Worm (Caenorhabditis elegans) whole organism, L1 larva: ENCODE results near the gene W02B12.1.

Source experiments
- C04F5.9 ChIP-seq: sonication (generic microtip); optimal IDR thresholded peaks from 2 replicates; lab custom pipeline; 2016; ENCODE audit warnings: missing genetic modification characterization, missing compliant biosample characterization
- F16B12.6 ChIP-seq: fragments of 150-350 bp; optimal IDR thresholded peaks from 2 replicates; lab custom pipeline; 2014; ENCODE audit warnings: missing biosample characterization, missing genetic modification characterization
- aha-1 ChIP-seq: fragments of 150-350 bp; optimal IDR thresholded peaks from 2 replicates; lab custom pipeline; 2014; ENCODE audit warnings: missing biosample characterization, missing genetic modification characterization
- ama-1 ChIP-seq: fragments of 150-350 bp; optimal IDR thresholded peaks from 2 replicates; lab custom pipeline; 2014
- ceh-63 ChIP-seq: fragments of 200-800 bp; sonication (Bioruptor generic); optimal IDR thresholded peaks from 2 replicates; lab custom pipeline; 2018; ENCODE audit warnings: mild to moderate bottlenecking, missing genetic modification characterization, missing compliant biosample characterization
- ceh-88 ChIP-seq: fragments of 200-800 bp; sonication (Bioruptor generic); IDR thresholded peaks from 2 replicates; pipeline ENCODE4 v1.3.6; 2022; ENCODE audit warnings: missing genetic modification characterization, missing compliant biosample characterization
- ces-1 ChIP-seq: fragments of 150-350 bp; optimal IDR thresholded peaks from 2 replicates; lab custom pipeline; 2014; ENCODE audit warnings: missing biosample characterization, missing genetic modification reagents, missing genetic modification characterization
- dpl-1 ChIP-seq, 3 experiments: fragments of 150-350 bp in 2 of 3; sonication (generic microtip) in 1 of 3; optimal IDR thresholded peaks; 2 replicates each; lab custom pipeline; 2014 to 2017; ENCODE audit warnings: missing biosample characterization in 3 of 3, missing genetic modification characterization in 3 of 3, missing genetic modification reagents in 3 of 3
- dsc-1 ChIP-seq: sonication (generic microtip); optimal IDR thresholded peaks from 2 replicates; lab custom pipeline; 2016; ENCODE audit warnings: mild to moderate bottlenecking, missing genetic modification characterization, missing compliant biosample characterization
- efl-1 ChIP-seq, 4 experiments: fragments of 150-350 bp; optimal IDR thresholded peaks in 3 of 4; peaks in 1 of 4; 1 replicate in 1 of 4; 2 replicates in 3 of 4; lab custom pipeline; 2014; ENCODE audit warnings: missing biosample characterization in 2 of 4, missing genetic modification characterization in 2 of 4, missing genetic modification reagents in 2 of 4
- elt-3 ChIP-seq, 6 experiments: fragments of 150-350 bp in 1 of 6; sonication (generic microtip); optimal IDR thresholded peaks; 2 replicates each; lab custom pipeline; 2017 to 2018; ENCODE audit warnings: missing biosample characterization in 6 of 6, missing genetic modification characterization in 6 of 6, inconsistent platforms in 1 of 6
- ets-5 ChIP-seq: fragments of 200-800 bp; sonication (Bioruptor generic); IDR thresholded peaks from 2 replicates; pipeline ENCODE4 v1.3.6; 2022; ENCODE audit warnings: missing genetic modification characterization, missing compliant biosample characterization
- fkh-10 ChIP-seq: sonication (generic microtip); optimal IDR thresholded peaks from 2 replicates; lab custom pipeline; 2017; ENCODE audit warnings: missing biosample characterization, missing genetic modification reagents, missing genetic modification characterization
- fkh-8 ChIP-seq: sonication (generic microtip); optimal IDR thresholded peaks from 2 replicates; lab custom pipeline; 2016; ENCODE audit warnings: mild to moderate bottlenecking, missing genetic modification characterization, missing compliant biosample characterization
- fos-1 ChIP-seq: fragments of 150-350 bp; optimal IDR thresholded peaks from 2 replicates; lab custom pipeline; 2014; ENCODE audit warnings: missing biosample characterization, missing genetic modification characterization
- grh-1 ChIP-seq: fragments of 200-800 bp; sonication (Bioruptor generic); IDR thresholded peaks from 2 replicates; pipeline ENCODE4 v1.3.6; 2022; ENCODE audit warnings: missing genetic modification reagents, missing genetic modification characterization, missing compliant biosample characterization
- hlh-17 ChIP-seq: fragments of 200-800 bp; sonication (Bioruptor generic); optimal IDR thresholded peaks from 2 replicates; lab custom pipeline; 2018; ENCODE audit warnings: missing genetic modification characterization, mild to moderate bottlenecking, missing compliant biosample characterization, moderate library complexity, borderline replicate concordance
- hlh-4 ChIP-seq: sonication (generic microtip); optimal IDR thresholded peaks from 2 replicates; lab custom pipeline; 2016; ENCODE audit warnings: mild to moderate bottlenecking, missing genetic modification characterization, missing compliant biosample characterization
- hpl-2 ChIP-seq: fragments of 150-350 bp; optimal IDR thresholded peaks from 2 replicates; lab custom pipeline; 2014; ENCODE audit warnings: missing biosample characterization, missing genetic modification reagents, missing genetic modification characterization
- jun-1 ChIP-seq: fragments of 150-350 bp; optimal IDR thresholded peaks from 2 replicates; lab custom pipeline; 2014; ENCODE audit warnings: missing biosample characterization, missing genetic modification reagents, missing genetic modification characterization
- lin-39 ChIP-seq: fragments of 150-350 bp; optimal IDR thresholded peaks from 2 replicates; lab custom pipeline; 2014; ENCODE audit warnings: missing biosample characterization, missing genetic modification reagents, missing genetic modification characterization
- lir-3 ChIP-seq: sonication (generic microtip); optimal IDR thresholded peaks from 2 replicates; lab custom pipeline; 2016; ENCODE audit warnings: mild to moderate bottlenecking, missing genetic modification characterization, moderate library complexity, missing compliant biosample characterization; ENCODE audit not compliant: poor library complexity
- lsy-2 ChIP-seq, 2 experiments: fragments of 150-350 bp; optimal IDR thresholded peaks; 2 replicates each; lab custom pipeline; 2014; ENCODE audit warnings: missing biosample characterization in 2 of 2, missing genetic modification characterization in 2 of 2
- mdl-1 ChIP-seq, 2 experiments: fragments of 150-350 bp; optimal IDR thresholded peaks; 2 replicates each; lab custom pipeline; 2014 to 2017; ENCODE audit warnings: missing biosample characterization in 2 of 2, missing genetic modification characterization in 2 of 2, inconsistent platforms in 1 of 2
- nhr-71 ChIP-seq: sonication (generic microtip); optimal IDR thresholded peaks from 2 replicates; lab custom pipeline; 2016; ENCODE audit warnings: mild to moderate bottlenecking, missing genetic modification characterization, moderate library complexity, missing compliant biosample characterization
- nhr-85 ChIP-seq: sonication (generic microtip); peaks from one replicate; lab custom pipeline; 2016; ENCODE audit warnings: missing genetic modification characterization, inconsistent platforms, missing compliant biosample characterization
- pag-3 ChIP-seq: sonication (generic microtip); optimal IDR thresholded peaks from 2 replicates; lab custom pipeline; 2017; ENCODE audit warnings: missing genetic modification characterization, mild to moderate bottlenecking, missing compliant biosample characterization, antibody characterized with exemption, borderline replicate concordance; ENCODE audit not compliant: insufficient read depth
- snpc-4 ChIP-seq: fragments of 150-350 bp; optimal IDR thresholded peaks from 2 replicates; lab custom pipeline; 2014; ENCODE audit warnings: missing biosample characterization, missing genetic modification characterization
- snu-23 ChIP-seq: sonication (generic microtip); optimal IDR thresholded peaks from 2 replicates; lab custom pipeline; 2016; ENCODE audit warnings: missing genetic modification characterization, missing compliant biosample characterization
- sox-4 ChIP-seq: sonication (generic microtip); optimal IDR thresholded peaks from 2 replicates; lab custom pipeline; 2016; ENCODE audit warnings: missing genetic modification characterization, missing compliant biosample characterization
- sptf-1 ChIP-seq: fragments of 150-350 bp; optimal IDR thresholded peaks from 2 replicates; lab custom pipeline; 2014; ENCODE audit warnings: missing biosample characterization, missing genetic modification characterization
- swsn-7 ChIP-seq: sonication (generic microtip); optimal IDR thresholded peaks from 2 replicates; lab custom pipeline; 2016; ENCODE audit warnings: missing genetic modification characterization, missing compliant biosample characterization
- tbx-2 ChIP-seq: sonication (generic microtip); optimal IDR thresholded peaks from 2 replicates; lab custom pipeline; 2016; ENCODE audit warnings: missing genetic modification characterization, missing compliant biosample characterization
- unc-130 ChIP-seq: fragments of 150-350 bp; optimal IDR thresholded peaks from 2 replicates; lab custom pipeline; 2017; ENCODE audit warnings: missing biosample characterization, missing genetic modification characterization, inconsistent platforms
- unc-62 ChIP-seq: fragments of 150-350 bp; optimal IDR thresholded peaks from 2 replicates; lab custom pipeline; 2014; ENCODE audit warnings: missing biosample characterization, missing genetic modification reagents, missing genetic modification characterization
- unc-98 ChIP-seq: fragments of 200-800 bp; sonication (Bioruptor generic); IDR thresholded peaks from 2 replicates; pipeline ENCODE4 v1.3.6; 2022; ENCODE audit warnings: missing genetic modification characterization, missing compliant biosample characterization
- zag-1 ChIP-seq: fragments of 150-350 bp; optimal IDR thresholded peaks from 2 replicates; lab custom pipeline; 2014; ENCODE audit warnings: missing biosample characterization, missing genetic modification characterization
- zip-4 ChIP-seq: fragments of 200-800 bp; sonication (Bioruptor generic); optimal IDR thresholded peaks from 2 replicates; lab custom pipeline; 2018; ENCODE audit warnings: mild to moderate bottlenecking, missing genetic modification characterization, moderate library complexity, missing compliant biosample characterization
- ztf-11 ChIP-seq, 2 experiments: sonication (generic microtip); optimal IDR thresholded peaks; 2 replicates each; lab custom pipeline; 2016 to 2017; ENCODE audit warnings: missing genetic modification characterization in 2 of 2, missing biosample characterization in 1 of 2, missing compliant biosample characterization in 1 of 2

Gene W02B12.1

DNA sequence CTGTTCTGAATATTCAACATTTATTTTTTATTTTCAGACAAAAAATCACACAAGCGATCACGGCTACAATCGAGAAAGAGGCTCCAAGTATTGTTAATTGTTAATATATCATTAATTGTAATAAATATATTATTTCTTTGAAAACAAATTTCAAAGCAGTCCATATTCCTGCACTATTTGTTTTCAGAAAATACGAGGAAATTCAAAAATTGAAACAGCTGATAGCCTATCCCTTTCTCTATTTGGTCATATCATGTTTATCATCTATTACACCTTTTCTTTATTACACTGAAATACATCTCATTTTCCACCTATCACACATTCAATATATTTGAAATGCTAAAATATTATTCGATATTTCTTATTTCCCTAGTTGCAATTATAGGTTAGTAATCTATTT, 3.8 kb upstream of the W02B12.1 start, which contains the start of gene W02B12.13:
Gene W02B12.13, plus strand, starts transcription at position 301 of the 400 bp plus-strand sequence.
- TF ChIP-seq tbx-2 (tag; lab: Kevin White, UChicago) = no peak
- no peak for TF ChIP-seq nhr-71 (tag; lab: Kevin White, UChicago)
- no peak for TF ChIP-seq nhr-85 (tag; lab: Kevin White, UChicago)
- no peak for TF ChIP-seq hpl-2
- TF ChIP-seq ceh-88 (GFP tag; lab: Robert Waterston, UW) = no peak
- TF ChIP-seq unc-98 (GFP tag; lab: Robert Waterston, UW) = no peak
- TF ChIP-seq aha-1 (tag; lab: Kevin White, UChicago) = no peak
- no peak for TF ChIP-seq snu-23
- no peak for TF ChIP-seq hlh-4 (tag; lab: Kevin White, UChicago)
- TF ChIP-seq pag-3 (tag; lab: Kevin White, UChicago) = no peak
- no peak for TF ChIP-seq C04F5.9 (tag; lab: Kevin White, UChicago)
- no peak for TF ChIP-seq fos-1 (tag; lab: Kevin White, UChicago)
- TF ChIP-seq sptf-1 (tag; lab: Kevin White, UChicago) = no peak
- TF ChIP-seq ama-1 = no peak
- TF ChIP-seq dpl-1 (GFP tag; optimal IDR thresholded peaks at IDR 0.05; lab: Kevin White, UChicago) = no peak
- TF ChIP-seq lin-39 (tag; lab: Kevin White, UChicago) = no peak
- no peak for TF ChIP-seq ets-5 (GFP tag; lab: Robert Waterston, UW)
- TF ChIP-seq elt-3 (tag; optimal IDR thresholded peaks at IDR 0.05; lab: Kevin White, UChicago) = no peak
- no peak for TF ChIP-seq zag-1 (tag; lab: Kevin White, UChicago)

ce11 chrII:11450882-11451281, 2.1 kb downstream of the W02B12.1 start:
- TF ChIP-seq snpc-4 (tag; lab: Kevin White, UChicago) (no peak), fkh-10 (GFP tag; lab: Kevin White, UChicago) (no peak), efl-1 (optimal IDR thresholded peaks at IDR 0.05; lab: Kevin White, UChicago) (no peak), efl-1 (GFP tag; optimal IDR thresholded peaks at IDR 0.05 in 1 of 2; lab: Kevin White, UChicago) (peak in 1 of 2 experiments; percentile 26), nhr-85 (tag; lab: Kevin White, UChicago) (no peak), lsy-2 (tag; optimal IDR thresholded peaks at IDR 0.05; lab: Kevin White, UChicago) (no peak)

DNA sequence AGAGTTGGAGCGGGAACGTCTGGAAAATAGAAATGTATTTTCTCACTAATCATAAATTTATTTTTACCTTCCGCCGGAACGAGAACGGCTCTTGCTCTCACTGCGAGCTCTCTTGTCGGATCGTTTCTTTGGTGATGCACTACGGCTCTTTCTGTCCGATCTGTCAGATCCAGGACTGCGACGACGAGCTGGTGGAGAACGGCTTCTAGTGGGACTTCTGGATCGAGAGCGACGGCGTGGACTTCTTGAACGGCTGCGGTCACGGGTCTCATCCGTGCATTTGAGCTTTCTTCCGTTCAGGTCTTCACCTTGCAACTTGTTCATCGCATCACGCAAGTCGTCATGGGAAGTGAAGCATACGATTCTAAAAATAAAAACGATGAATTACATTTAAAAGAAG, 2.9 kb downstream of the W02B12.1 start:
- no peak for TF ChIP-seq dsc-1 (tag; lab: Kevin White, UChicago)
- TF ChIP-seq grh-1 (GFP tag; lab: Robert Waterston, UW) = no peak
- TF ChIP-seq unc-130 = no peak
- TF ChIP-seq sox-4 (tag; lab: Kevin White, UChicago) = no peak
- TF ChIP-seq unc-62 (GFP tag; lab: Kevin White, UChicago) = no peak
- no peak for TF ChIP-seq zip-4 (GFP tag; lab: Kevin White, UChicago)
- TF ChIP-seq swsn-7 (tag; lab: Kevin White, UChicago) = no peak
- TF ChIP-seq ces-1 (GFP tag; lab: Kevin White, UChicago) = no peak
- no peak for TF ChIP-seq hlh-17 (GFP tag; lab: Kevin White, UChicago)
- TF ChIP-seq ceh-63 = no peak
- no peak for TF ChIP-seq dpl-1 (GFP tag; optimal IDR thresholded peaks at IDR 0.05; lab: Kevin White, UChicago)

ce11 chrII:11452498-11453005, 3.7 kb downstream of the W02B12.1 start, which contains the start of gene rsp-2:
Gene rsp-2, minus strand, starts transcription at chrII:11452955.
- TF ChIP-seq F16B12.6 (tag; lab: Kevin White, UChicago) (no peak), dpl-1 (GFP tag; optimal IDR thresholded peaks at IDR 0.05; lab: Kevin White, UChicago) (no peak), jun-1 (no peak), snu-23 (no peak), ztf-11 (tag; optimal IDR thresholded peaks at IDR 0.05; lab: Kevin White, UChicago) (no peak), fkh-8 (tag; lab: Kevin White, UChicago) (no peak), sox-4 (tag; lab: Kevin White, UChicago) (no peak), hlh-4 (tag; lab: Kevin White, UChicago) (no peak), lir-3 (tag; lab: Kevin White, UChicago) (no peak), unc-62 (GFP tag; lab: Kevin White, UChicago) (no peak), mdl-1 (tag; optimal IDR thresholded peaks at IDR 0.05; lab: Kevin White, UChicago) (no peak)
